Worm (Caenorhabditis elegans): Measurements from ENCODE around the gene C08E8.11.

The C08E8.11 gene

DNA sequence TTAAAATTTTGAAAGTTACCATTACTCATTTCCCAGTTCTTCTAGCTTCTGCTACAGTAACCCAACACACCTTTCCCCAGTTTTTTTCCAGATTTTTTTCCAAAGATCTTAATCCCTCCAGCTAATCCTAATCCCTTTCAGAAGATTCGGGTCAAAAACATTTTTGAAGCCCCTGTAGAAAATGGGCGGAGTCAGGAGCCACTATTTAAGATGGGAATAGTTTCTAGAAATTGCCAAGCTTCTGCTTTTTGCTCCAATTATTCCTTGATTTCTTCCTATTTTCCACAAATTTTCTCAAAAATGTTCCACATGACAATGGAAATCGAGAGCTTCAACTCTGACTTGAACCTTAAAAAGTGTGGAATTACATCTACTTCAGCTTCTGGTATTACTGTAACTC lies 13.7 kb downstream of the C08E8.11 start, which contains the start of gene C08E8.9:
Gene C08E8.9, plus strand, starts transcription at position 301 of the 400 bp plus-strand sequence.
- peak; percentile 57 for TF ChIP-seq ceh-36 (tag; optimal IDR thresholded peaks at IDR 0.05)
- no peak for TF ChIP-seq scrt-1 (GFP tag; IDR thresholded peaks at IDR 0.05)
- no peak for TF ChIP-seq aly-1 (tag; optimal IDR thresholded peaks at IDR 0.05)

DNA sequence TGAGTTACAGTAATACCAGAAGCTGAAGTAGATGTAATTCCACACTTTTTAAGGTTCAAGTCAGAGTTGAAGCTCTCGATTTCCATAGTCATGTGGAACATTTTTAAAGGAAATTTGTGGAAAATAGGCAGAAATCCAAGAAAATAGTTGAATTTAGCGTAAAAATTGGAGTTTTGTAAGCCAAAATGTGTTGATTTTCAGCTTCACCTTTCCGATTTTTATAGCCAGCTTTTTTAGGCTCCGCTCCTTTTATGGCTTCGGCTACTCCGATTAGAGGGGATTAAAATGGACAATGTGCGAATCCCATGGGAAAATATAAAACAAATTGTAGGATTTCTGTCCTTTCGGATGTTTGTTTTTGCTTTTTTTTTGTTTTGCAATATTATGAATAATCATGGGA lies 17.5 kb downstream of the C08E8.11 start, which contains the start of gene C08E8.6:
Gene C08E8.6, minus strand, starts transcription at position 101 of the 400 bp plus-strand sequence.
- TF ChIP-seq flt-1 (GFP tag; IDR thresholded peaks at IDR 0.05): no peak
- no peak for TF ChIP-seq sea-1 (GFP tag; conservative IDR thresholded peaks at IDR 0.05)
- no peak for TF ChIP-seq pes-1 (GFP tag; IDR thresholded peaks at IDR 0.05)
- TF ChIP-seq aly-1 (tag; optimal IDR thresholded peaks at IDR 0.05): no peak
- TF ChIP-seq tra-4 (tag; optimal IDR thresholded peaks at IDR 0.05): no peak
- no peak for TF ChIP-seq tbx-37 (GFP tag; conservative IDR thresholded peaks at IDR 0.05)
- TF ChIP-seq hnd-1 (tag; optimal IDR thresholded peaks at IDR 0.05): no peak
- no peak for TF ChIP-seq B0310.2 (tag; optimal IDR thresholded peaks at IDR 0.05)
- no peak for TF ChIP-seq ceh-13 (GFP tag; optimal IDR thresholded peaks at IDR 0.05)
- no peak for TF ChIP-seq scrt-1 (GFP tag; IDR thresholded peaks at IDR 0.05)

DNA sequence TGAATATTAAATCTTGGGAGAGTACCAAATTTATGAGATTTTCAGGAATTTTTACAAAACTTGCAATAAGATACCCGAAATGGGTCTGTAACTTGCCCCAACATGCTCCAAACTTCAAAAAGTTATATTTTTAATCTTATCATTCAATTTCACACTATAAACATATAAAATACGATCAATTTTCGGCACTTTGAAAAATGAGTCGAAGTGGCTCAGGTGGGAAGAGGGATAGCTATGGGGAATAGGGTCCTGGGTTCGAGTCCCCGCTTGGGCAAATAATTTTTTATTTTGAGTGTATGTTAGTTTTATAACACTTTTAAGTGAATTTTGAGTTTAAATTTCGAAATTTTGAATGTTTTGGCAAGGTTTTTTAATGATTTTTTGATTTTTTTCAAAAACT lies 20.2 kb downstream of the C08E8.11 start:
- no peak for TF ChIP-seq ceh-13 (GFP tag; optimal IDR thresholded peaks at IDR 0.05)
- no peak for TF ChIP-seq F13C5.2 (tag; optimal IDR thresholded peaks at IDR 0.05)
- no peak for TF ChIP-seq scrt-1 (GFP tag; IDR thresholded peaks at IDR 0.05)
- no peak for TF ChIP-seq flt-1 (GFP tag; IDR thresholded peaks at IDR 0.05)
- TF ChIP-seq hmg-4 (GFP tag; optimal IDR thresholded peaks at IDR 0.05): no peak
- no peak for TF ChIP-seq pes-1 (GFP tag; IDR thresholded peaks at IDR 0.05)
- TF ChIP-seq sea-1 (GFP tag; conservative IDR thresholded peaks at IDR 0.05): no peak
- TF ChIP-seq tbx-11 (GFP tag; IDR thresholded peaks at IDR 0.05): no peak
- no peak for TF ChIP-seq hmbx-1 (tag; optimal IDR thresholded peaks at IDR 0.05)

DNA sequence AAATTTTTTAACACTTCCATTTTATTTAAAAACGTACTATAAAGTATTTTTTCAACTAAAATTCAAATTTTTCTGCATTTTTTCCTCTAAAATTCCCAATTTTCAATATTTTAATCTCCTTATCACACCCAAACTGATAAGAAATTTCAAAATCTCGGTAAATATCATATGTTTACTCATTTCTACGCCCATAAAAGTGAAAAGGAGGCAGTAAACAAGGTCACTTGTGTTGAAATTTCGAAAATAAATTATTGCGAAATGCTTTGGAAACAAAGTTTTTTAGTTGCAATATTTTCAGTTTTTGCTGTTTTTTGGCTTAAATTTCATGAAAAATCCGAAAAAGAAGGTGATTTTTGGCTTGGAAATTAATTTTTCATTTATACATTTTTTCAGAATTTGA lies 20.8 kb downstream of the C08E8.11 start, which contains the start of gene C08E8.4:
Gene C08E8.4, plus strand, starts transcription at position 268 of the 400 bp plus-strand sequence.
- no peak for TF ChIP-seq F13C5.2 (tag; optimal IDR thresholded peaks at IDR 0.05)
- no peak for TF ChIP-seq tbx-37 (GFP tag; conservative IDR thresholded peaks at IDR 0.05)
- no peak for TF ChIP-seq hmbx-1 (tag; optimal IDR thresholded peaks at IDR 0.05)

DNA sequence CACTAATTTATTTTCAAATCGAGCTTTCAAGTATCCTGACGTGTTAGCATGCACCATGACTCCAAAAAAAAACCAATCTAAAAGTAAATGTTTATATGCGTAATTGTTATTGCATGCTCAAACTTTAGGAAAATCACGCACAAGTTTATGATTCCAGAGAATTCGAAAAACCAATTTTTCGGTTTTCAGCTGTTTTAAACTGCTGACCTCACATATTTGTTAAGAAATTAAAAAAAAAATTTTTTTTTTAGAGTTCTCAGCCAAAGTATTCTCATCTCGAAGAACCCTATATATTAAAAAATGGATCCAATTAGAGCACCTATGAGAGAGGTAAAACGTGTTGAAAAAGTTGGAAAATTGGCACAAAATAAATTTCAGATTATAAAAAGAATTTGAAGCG lies 23.4 kb downstream of the C08E8.11 start, which contains the start of gene Y51A2B.2:
Gene Y51A2B.2, plus strand, starts transcription at position 301 of the 400 bp plus-strand sequence.
- TF ChIP-seq tbx-11 (GFP tag; IDR thresholded peaks at IDR 0.05) (no peak), hmg-4 (GFP tag; optimal IDR thresholded peaks at IDR 0.05) (no peak), pes-1 (GFP tag; IDR thresholded peaks at IDR 0.05) (no peak), tbx-37 (GFP tag; conservative IDR thresholded peaks at IDR 0.05) (no peak), ceh-13 (GFP tag; optimal IDR thresholded peaks at IDR 0.05) (no peak), ceh-36 (tag; optimal IDR thresholded peaks at IDR 0.05) (no peak), scrt-1 (GFP tag; IDR thresholded peaks at IDR 0.05) (no peak), flt-1 (GFP tag; IDR thresholded peaks at IDR 0.05) (no peak), aly-1 (tag; optimal IDR thresholded peaks at IDR 0.05) (no peak), B0310.2 (tag; optimal IDR thresholded peaks at IDR 0.05) (no peak), hmbx-1 (tag; optimal IDR thresholded peaks at IDR 0.05) (no peak), F13C5.2 (tag; optimal IDR thresholded peaks at IDR 0.05) (no peak), ama-1 (optimal IDR thresholded peaks at IDR 0.05) (no peak), ets-7 (tag; optimal IDR thresholded peaks at IDR 0.05) (no peak), hnd-1 (tag; optimal IDR thresholded peaks at IDR 0.05) (no peak), sea-1 (GFP tag; conservative IDR thresholded peaks at IDR 0.05) (no peak), tra-4 (tag; optimal IDR thresholded peaks at IDR 0.05) (no peak)

DNA sequence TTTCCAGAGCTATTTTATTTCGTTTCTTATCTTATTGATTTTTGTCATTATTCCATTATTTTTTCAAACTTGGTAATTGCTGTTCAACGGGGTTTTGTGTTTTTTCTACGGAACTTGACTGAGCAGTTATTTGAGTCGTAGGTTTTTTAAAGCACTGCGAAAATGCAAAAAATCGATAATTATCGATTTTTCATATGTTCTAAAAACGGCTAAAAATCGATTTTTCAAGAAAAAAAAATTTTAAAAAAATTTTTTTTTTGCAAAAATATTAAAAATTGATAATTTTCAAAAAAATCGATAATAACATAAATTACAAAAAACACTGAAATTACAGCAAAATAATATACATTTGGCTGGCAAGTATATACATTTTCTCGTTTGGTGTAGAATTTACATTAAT lies 24.7 kb downstream of the C08E8.11 start:
- TF ChIP-seq F13C5.2 (tag; optimal IDR thresholded peaks at IDR 0.05) (no peak), hmbx-1 (tag; optimal IDR thresholded peaks at IDR 0.05) (no peak), tbx-11 (GFP tag; IDR thresholded peaks at IDR 0.05) (no peak), tra-4 (tag; optimal IDR thresholded peaks at IDR 0.05) (no peak), flt-1 (GFP tag; IDR thresholded peaks at IDR 0.05) (no peak), sea-1 (GFP tag; conservative IDR thresholded peaks at IDR 0.05) (no peak), ets-7 (tag; optimal IDR thresholded peaks at IDR 0.05) (no peak), scrt-1 (GFP tag; IDR thresholded peaks at IDR 0.05) (no peak), ama-1 (optimal IDR thresholded peaks at IDR 0.05) (no peak), ceh-36 (tag; optimal IDR thresholded peaks at IDR 0.05) (no peak), tbx-37 (GFP tag; conservative IDR thresholded peaks at IDR 0.05) (no peak), hmg-4 (GFP tag; optimal IDR thresholded peaks at IDR 0.05) (no peak), pes-1 (GFP tag; IDR thresholded peaks at IDR 0.05) (no peak), aly-1 (tag; optimal IDR thresholded peaks at IDR 0.05) (no peak), ceh-13 (GFP tag; optimal IDR thresholded peaks at IDR 0.05) (no peak), hnd-1 (tag; optimal IDR thresholded peaks at IDR 0.05) (no peak)

DNA sequence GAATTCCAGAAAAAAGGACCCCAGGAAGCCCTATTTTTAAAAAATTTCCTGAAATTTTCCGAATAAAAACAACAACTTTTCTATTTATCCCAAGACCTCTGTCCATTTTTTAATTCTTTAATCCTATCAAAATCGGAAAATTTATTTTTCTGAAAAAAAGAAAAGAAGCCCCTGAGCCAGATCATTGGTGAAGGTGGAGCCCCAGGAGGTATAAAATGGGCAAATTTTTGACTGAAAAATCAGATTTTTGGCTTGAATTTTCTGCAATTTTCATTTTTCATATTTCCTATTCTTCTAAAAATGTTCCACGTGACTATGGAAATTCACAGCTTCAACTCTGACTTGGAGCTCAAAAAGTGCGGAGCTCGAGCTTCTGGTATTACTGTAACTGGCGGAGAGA lies 28.0 kb downstream of the C08E8.11 start, which contains the start of gene Y51A2B.8:
Gene Y51A2B.8, plus strand, starts transcription at position 301 of the 400 bp plus-strand sequence.
- no peak for TF ChIP-seq ets-7 (tag; optimal IDR thresholded peaks at IDR 0.05)
- TF ChIP-seq tbx-11 (GFP tag; IDR thresholded peaks at IDR 0.05): no peak
- TF ChIP-seq pes-1 (GFP tag; IDR thresholded peaks at IDR 0.05): no peak
- TF ChIP-seq hmg-4 (GFP tag; optimal IDR thresholded peaks at IDR 0.05): no peak
- TF ChIP-seq hnd-1 (tag; optimal IDR thresholded peaks at IDR 0.05): no peak
- no peak for TF ChIP-seq flt-1 (GFP tag; IDR thresholded peaks at IDR 0.05)

DNA sequence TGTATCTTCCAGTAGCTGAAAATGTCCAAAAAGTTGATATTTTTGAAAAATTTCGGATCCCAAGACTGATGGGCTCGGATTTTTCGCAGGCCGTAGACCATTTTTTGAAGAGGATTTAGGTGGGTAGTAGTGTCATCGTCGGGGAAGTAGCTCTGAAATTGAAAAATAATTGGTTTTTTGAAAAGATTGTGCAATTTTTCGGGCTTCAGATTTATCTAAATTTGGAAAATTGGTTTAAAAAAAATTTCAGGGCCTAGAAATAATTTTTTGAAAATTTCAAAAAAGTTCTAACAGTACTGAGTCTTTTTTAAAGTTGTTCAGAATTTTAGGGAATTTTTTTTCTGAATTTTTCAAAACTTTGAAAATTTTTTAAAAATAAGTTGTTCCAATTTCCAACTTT lies 31.8 kb downstream of the C08E8.11 start, which contains the start of gene nhr-288:
Gene nhr-288, minus strand, starts transcription at position 101 of the 400 bp plus-strand sequence.
- no peak for TF ChIP-seq sea-1 (GFP tag; conservative IDR thresholded peaks at IDR 0.05)
- no peak for TF ChIP-seq tbx-11 (GFP tag; IDR thresholded peaks at IDR 0.05)
- TF ChIP-seq B0310.2 (tag; optimal IDR thresholded peaks at IDR 0.05): no peak
- no peak for TF ChIP-seq scrt-1 (GFP tag; IDR thresholded peaks at IDR 0.05)
- no peak for TF ChIP-seq ets-7 (tag; optimal IDR thresholded peaks at IDR 0.05)
- no peak for TF ChIP-seq hnd-1 (tag; optimal IDR thresholded peaks at IDR 0.05)
- TF ChIP-seq hmbx-1 (tag; optimal IDR thresholded peaks at IDR 0.05): no peak
- no peak for TF ChIP-seq tbx-37 (GFP tag; conservative IDR thresholded peaks at IDR 0.05)
- TF ChIP-seq aly-1 (tag; optimal IDR thresholded peaks at IDR 0.05): no peak
- no peak for TF ChIP-seq F13C5.2 (tag; optimal IDR thresholded peaks at IDR 0.05)
